Fruit fly (Drosophila melanogaster) whole organism, embryonic: Measurements from ENCODE around the gene Agpat1.
A peak's percentile ranks its signal among the peaks of the same experiment; 100 is the strongest.

ENCODE experiments used
- CG10274 ChIP-seq: fragments of 200-800 bp; sonication (Bioruptor generic); optimal IDR thresholded peaks from 3 replicates; lab custom pipeline; 2017; ENCODE audit warnings: missing biosample characterization, mild to moderate bottlenecking, missing genetic modification characterization
- CG10654 ChIP-seq: fragments of 200-800 bp; sonication (Bioruptor generic); optimal IDR thresholded peaks from 2 replicates; lab custom pipeline; 2016; ENCODE audit warnings: missing biosample characterization, missing genetic modification characterization
- CG1233 ChIP-seq: fragments of 200-800 bp; sonication (Bioruptor generic); optimal IDR thresholded peaks from 4 replicates; lab custom pipeline; 2018; ENCODE audit warnings: missing biosample characterization, mild to moderate bottlenecking, missing genetic modification characterization
- CG14441 ChIP-seq: fragments of 200-800 bp; sonication (Bioruptor generic); IDR thresholded peaks from 2 replicates; pipeline ENCODE4 v1.3.6; 2022; ENCODE audit warnings: missing biosample characterization, missing genetic modification characterization
- CG16779 ChIP-seq: fragments of 200-800 bp; sonication (Bioruptor generic); IDR thresholded peaks from 2 replicates; pipeline ENCODE4 v1.3.6; 2022; ENCODE audit warnings: missing biosample characterization, missing genetic modification characterization
- CG16815 ChIP-seq: fragments of 200-800 bp; sonication (Bioruptor generic); optimal IDR thresholded peaks from 3 replicates; lab custom pipeline; 2017; ENCODE audit warnings: missing biosample characterization, mild to moderate bottlenecking, missing genetic modification characterization
- CG17385 ChIP-seq: fragments of 200-800 bp; sonication (Bioruptor generic); optimal IDR thresholded peaks from 3 replicates; lab custom pipeline; 2018; ENCODE audit warnings: missing biosample characterization, mild to moderate bottlenecking, missing genetic modification characterization
- CG1792 ChIP-seq: fragments of 200-800 bp; sonication (Bioruptor generic); optimal IDR thresholded peaks from 2 replicates; lab custom pipeline; 2016; ENCODE audit warnings: missing biosample characterization, missing genetic modification characterization
- CG2202 ChIP-seq: fragments of 200-800 bp; sonication (Bioruptor generic); optimal IDR thresholded peaks from 2 replicates; lab custom pipeline; 2018; ENCODE audit warnings: missing biosample characterization, mild to moderate bottlenecking, missing genetic modification characterization
- CG32532 ChIP-seq: fragments of 200-800 bp; sonication (Bioruptor generic); IDR thresholded peaks from 2 replicates; pipeline ENCODE4 v1.3.6; 2022; ENCODE audit warnings: missing biosample characterization, missing genetic modification characterization
- CG3281 ChIP-seq: fragments of 200-800 bp; sonication (Bioruptor generic); optimal IDR thresholded peaks from 3 replicates; lab custom pipeline; 2017; ENCODE audit warnings: missing biosample characterization, mild to moderate bottlenecking, missing genetic modification characterization
- CG33213 ChIP-seq: fragments of 200-800 bp; sonication (Bioruptor generic); optimal IDR thresholded peaks from 3 replicates; lab custom pipeline; 2016; ENCODE audit warnings: missing biosample characterization, missing genetic modification characterization
- CG4854 ChIP-seq: fragments of 200-800 bp; sonication (Bioruptor generic); optimal IDR thresholded peaks from 2 replicates; lab custom pipeline; 2016; ENCODE audit warnings: missing biosample characterization, missing genetic modification characterization, inconsistent platforms
- CG6175 ChIP-seq: fragments of 200-800 bp; sonication (Bioruptor generic); IDR thresholded peaks from 3 replicates; pipeline ENCODE4 v1.3.6; 2022; ENCODE audit warnings: missing biosample characterization, missing genetic modification characterization
- CG6254 ChIP-seq: fragments of 200-800 bp; sonication (Bioruptor generic); optimal IDR thresholded peaks from 3 replicates; lab custom pipeline; 2017; ENCODE audit warnings: mild to moderate bottlenecking, missing biosample characterization, missing genetic modification reagents, missing genetic modification characterization
- CG6689 ChIP-seq: fragments of 200-800 bp; sonication (Bioruptor generic); IDR thresholded peaks from 2 replicates; pipeline ENCODE4 v1.3.6; 2022; ENCODE audit warnings: missing biosample characterization, missing genetic modification characterization
- CG6791 ChIP-seq: fragments of 200-800 bp; sonication (Bioruptor generic); IDR thresholded peaks from 3 replicates; pipeline ENCODE4 v1.3.6; 2022; ENCODE audit warnings: missing biosample characterization, missing genetic modification characterization; ENCODE audit not compliant: partially characterized antibody
- CG8089 ChIP-seq: fragments of 200-800 bp; sonication (Bioruptor generic); optimal IDR thresholded peaks from 3 replicates; lab custom pipeline; 2016; ENCODE audit warnings: missing biosample characterization, missing genetic modification characterization
- CoRest ChIP-seq: fragments of 200-800 bp; sonication (Bioruptor generic); optimal IDR thresholded peaks from 3 replicates; lab custom pipeline; 2018; ENCODE audit warnings: missing biosample characterization, mild to moderate bottlenecking, missing genetic modification characterization, moderate library complexity
- Dfd ChIP-seq, 2 experiments: fragments of >200 bp; optimal IDR thresholded peaks; 2 replicates each; lab custom pipeline; 2017; ENCODE audit warnings: missing biosample characterization in 2 of 2, missing genetic modification characterization in 2 of 2
- Dref ChIP-seq: fragments of 200-800 bp; sonication (Bioruptor generic); IDR thresholded peaks from 2 replicates; pipeline ENCODE4 v1.3.6; 2022; ENCODE audit warnings: missing biosample characterization, missing genetic modification characterization
- Gsc ChIP-seq: fragments of 200-800 bp; sonication (Bioruptor generic); IDR thresholded peaks from 2 replicates; pipeline ENCODE4 v1.3.6; 2022; ENCODE audit warnings: missing biosample characterization, missing genetic modification characterization
- Hmx ChIP-seq: fragments of 200-800 bp; sonication (Bioruptor generic); optimal IDR thresholded peaks from 2 replicates; lab custom pipeline; 2016; ENCODE audit warnings: missing biosample characterization, missing genetic modification characterization
- Hr78 ChIP-seq, 2 experiments: fragments of 200-800 bp in 1 of 2; fragments of >200 bp in 1 of 2; sonication (Bioruptor generic) in 1 of 2; optimal IDR thresholded peaks; 2 replicates each; lab custom pipeline; 2017 to 2019; ENCODE audit warnings: missing biosample characterization in 2 of 2, missing genetic modification characterization in 2 of 2, mild to moderate bottlenecking in 1 of 2, moderate library complexity in 1 of 2
- MESR4 ChIP-seq: fragments of 200-800 bp; sonication (Bioruptor generic); optimal IDR thresholded peaks from 2 replicates; lab custom pipeline; 2018; ENCODE audit warnings: missing biosample characterization, mild to moderate bottlenecking, missing genetic modification characterization, moderate library complexity
- Meics ChIP-seq: fragments of 200-800 bp; sonication (Bioruptor generic); optimal IDR thresholded peaks from 2 replicates; lab custom pipeline; 2017; ENCODE audit warnings: missing biosample characterization, mild to moderate bottlenecking, missing genetic modification characterization
- Opbp ChIP-seq: fragments of 200-800 bp; sonication (Bioruptor generic); IDR thresholded peaks from 3 replicates; pipeline ENCODE4 v1.3.6; 2022; ENCODE audit warnings: missing biosample characterization, missing genetic modification characterization; ENCODE audit not compliant: partially characterized antibody
- PHDP ChIP-seq: fragments of 200-800 bp; sonication (Bioruptor generic); optimal IDR thresholded peaks from 3 replicates; lab custom pipeline; 2018; ENCODE audit warnings: missing biosample characterization, mild to moderate bottlenecking, missing genetic modification characterization, moderate library complexity
- Pdp1 ChIP-seq, 2 experiments: fragments of 200-800 bp; sonication (Bioruptor generic); optimal IDR thresholded peaks; 3 replicates each; lab custom pipeline; 2016; ENCODE audit warnings: missing biosample characterization in 2 of 2, missing genetic modification characterization in 2 of 2, mild to moderate bottlenecking in 1 of 2, moderate library complexity in 1 of 2
- Ptx1 ChIP-seq: fragments of 200-800 bp; sonication (Bioruptor generic); IDR thresholded peaks from 2 replicates; pipeline ENCODE4 v1.3.6; 2022; ENCODE audit warnings: missing biosample characterization, missing genetic modification characterization
- Scr ChIP-seq: fragments of 200-800 bp; sonication (Bioruptor generic); IDR thresholded peaks from 2 replicates; pipeline ENCODE4 v1.3.6; 2022; ENCODE audit warnings: missing biosample characterization, missing genetic modification characterization; ENCODE audit not compliant: partially characterized antibody
- Trl ChIP-seq, 3 experiments: fragments of >200 bp in 2 of 3; fragments of 200-800 bp in 1 of 3; sonication (Bioruptor generic) in 1 of 3; optimal IDR thresholded peaks; 2 replicates in 1 of 3; 3 replicates in 2 of 3; lab custom pipeline; 2016 to 2017; ENCODE audit warnings: missing biosample characterization in 1 of 3, missing genetic modification characterization in 1 of 3
- al ChIP-seq: fragments of 200-800 bp; sonication (Bioruptor generic); IDR thresholded peaks from 2 replicates; pipeline ENCODE4 v1.3.6; 2022; ENCODE audit warnings: missing biosample characterization, missing genetic modification characterization
- crp ChIP-seq, 2 experiments: fragments of 200-800 bp; sonication (Bioruptor generic); optimal IDR thresholded peaks; 2 replicates in 1 of 2; 3 replicates in 1 of 2; lab custom pipeline; 2017; ENCODE audit warnings: missing biosample characterization in 2 of 2, missing genetic modification characterization in 2 of 2, mild to moderate bottlenecking in 1 of 2, moderate library complexity in 1 of 2
- dpn ChIP-seq, 2 experiments: fragments of 200-800 bp; sonication (Bioruptor generic); optimal IDR thresholded peaks; 3 replicates each; lab custom pipeline; 2016; ENCODE audit warnings: missing biosample characterization in 2 of 2, missing genetic modification characterization in 2 of 2
- eve ChIP-seq, 2 experiments: fragments of >200 bp; optimal IDR thresholded peaks; 2 replicates each; lab custom pipeline; 2017; ENCODE audit warnings: missing biosample characterization in 2 of 2, missing genetic modification characterization in 2 of 2
- fd102C ChIP-seq: fragments of 200-800 bp; sonication (Bioruptor generic); optimal IDR thresholded peaks from 2 replicates; lab custom pipeline; 2018; ENCODE audit warnings: missing biosample characterization, mild to moderate bottlenecking, missing genetic modification characterization, moderate library complexity
- fd64A ChIP-seq: fragments of 200-800 bp; sonication (Bioruptor generic); optimal IDR thresholded peaks from 3 replicates; lab custom pipeline; 2018; ENCODE audit warnings: missing biosample characterization, mild to moderate bottlenecking, missing genetic modification characterization
- fd96Cb ChIP-seq: fragments of 200-800 bp; sonication (Bioruptor generic); optimal IDR thresholded peaks from 2 replicates; lab custom pipeline; 2018; ENCODE audit warnings: missing biosample characterization, mild to moderate bottlenecking, missing genetic modification characterization, moderate library complexity
- gsb-n ChIP-seq: fragments of 200-800 bp; sonication (Bioruptor generic); optimal IDR thresholded peaks from 3 replicates; lab custom pipeline; 2018; ENCODE audit warnings: missing biosample characterization, mild to moderate bottlenecking, missing genetic modification characterization
- insv ChIP-seq, 2 experiments: fragments of 200-800 bp; sonication (Bioruptor generic); optimal IDR thresholded peaks; 3 replicates each; lab custom pipeline; 2016 to 2018; ENCODE audit warnings: missing biosample characterization in 2 of 2, missing genetic modification characterization in 2 of 2
- jigr1 ChIP-seq: fragments of 200-800 bp; sonication (Bioruptor generic); IDR thresholded peaks from 3 replicates; pipeline ENCODE4 v1.3.6; 2022; ENCODE audit warnings: missing biosample characterization, missing genetic modification characterization
- kay ChIP-seq: fragments of 200-800 bp; sonication (Bioruptor generic); optimal IDR thresholded peaks from 2 replicates; lab custom pipeline; 2016; ENCODE audit warnings: missing biosample characterization, missing genetic modification characterization
- oc ChIP-seq: fragments of 200-800 bp; sonication (Bioruptor generic); optimal IDR thresholded peaks from 2 replicates; lab custom pipeline; 2018; ENCODE audit warnings: missing biosample characterization, mild to moderate bottlenecking, missing genetic modification characterization, moderate library complexity
- onecut ChIP-seq: fragments of 200-800 bp; sonication (Bioruptor generic); IDR thresholded peaks from 2 replicates; pipeline ENCODE4 v1.3.6; 2022; ENCODE audit warnings: missing biosample characterization, missing genetic modification characterization
- ranshi ChIP-seq: fragments of 200-800 bp; sonication (Bioruptor generic); IDR thresholded peaks from 2 replicates; pipeline ENCODE4 v1.3.6; 2022; ENCODE audit warnings: missing biosample characterization, missing genetic modification characterization
- sima ChIP-seq: fragments of 200-800 bp; sonication (Bioruptor generic); optimal IDR thresholded peaks from 2 replicates; lab custom pipeline; 2016; ENCODE audit warnings: missing biosample characterization, missing genetic modification characterization
- tup ChIP-seq: fragments of 200-800 bp; sonication (Bioruptor generic); optimal IDR thresholded peaks from 2 replicates; lab custom pipeline; 2016; ENCODE audit warnings: missing biosample characterization, mild to moderate bottlenecking, missing genetic modification characterization, moderate library complexity
- unc-4 ChIP-seq: fragments of 200-800 bp; sonication (Bioruptor generic); IDR thresholded peaks from 2 replicates; pipeline ENCODE4 v1.3.6; 2022; ENCODE audit warnings: missing biosample characterization, missing genetic modification characterization; ENCODE audit not compliant: partially characterized antibody
- usp ChIP-seq: fragments of >200 bp; optimal IDR thresholded peaks from 2 replicates; lab custom pipeline; 2017; ENCODE audit warnings: missing biosample characterization, missing genetic modification characterization
- zfh2 ChIP-seq: fragments of 200-800 bp; sonication (Bioruptor generic); optimal IDR thresholded peaks from 2 replicates; lab custom pipeline; 2016; ENCODE audit warnings: missing biosample characterization, missing genetic modification characterization

Agpat1 gene

DNA sequence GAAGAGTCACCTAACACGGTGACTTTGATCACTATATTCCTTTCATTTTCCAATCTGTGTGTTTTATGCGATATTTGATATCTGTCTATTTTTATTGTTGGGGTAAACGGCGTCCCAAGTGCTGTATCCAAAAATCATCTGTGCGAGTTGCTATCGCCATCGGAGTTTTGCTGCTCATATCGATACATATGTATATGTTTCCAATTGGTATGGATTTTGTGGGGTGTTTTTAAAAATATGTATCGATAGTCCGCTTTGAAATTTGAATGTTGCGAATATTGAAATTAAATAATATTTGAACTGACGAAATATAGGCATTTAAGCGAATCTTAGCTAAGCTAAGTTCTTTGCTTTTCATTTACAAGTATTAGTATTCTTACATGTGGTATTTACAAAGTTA, 1.6 kb upstream of the Agpat1 start, which contains the start of gene pira (continued):
- TF ChIP-seq gsb-n (tag; lab: Kevin White, UChicago) (no peak), fd102C (GFP tag; lab: Kevin White, UChicago) (no peak), Hmx (GFP tag; lab: Kevin White, UChicago) (no peak), al (GFP tag; lab: Robert Waterston, UW) (no peak), CG6791 (peak; percentile 85), CG16779 (no peak), jigr1 (no peak), PHDP (no peak), Dfd (GFP tag; optimal IDR thresholded peaks at IDR 0.05; lab: Kevin White, UChicago) (no peak), insv (GFP tag; optimal IDR thresholded peaks at IDR 0.05; lab: Kevin White, UChicago) (peak in 1 of 2 experiments; percentile 44), CG4854 (GFP tag; lab: Kevin White, UChicago) (no peak), CG10274 (GFP tag; lab: Kevin White, UChicago) (no peak), Opbp (peak; percentile 80; the same call in 2 of the 3 replicates), CG10654 (no peak), Pdp1 (GFP tag; optimal IDR thresholded peaks at IDR 0.05; lab: Kevin White, UChicago) (no peak), onecut (GFP tag; lab: Robert Waterston, UW) (no peak), CG6254 (no peak), ranshi (GFP tag; lab: Robert Waterston, UW) (no peak), oc (no peak), crp (GFP tag; optimal IDR thresholded peaks at IDR 0.05; lab: Kevin White, UChicago) (peak in 1 of 2 experiments; percentile 47), Dref (peak; percentile 78), CG8089 (GFP tag; lab: Kevin White, UChicago) (no peak), sima (GFP tag; lab: Kevin White, UChicago) (no peak), CG17385 (GFP tag; lab: Kevin White, UChicago) (no peak), eve (GFP tag; optimal IDR thresholded peaks at IDR 0.05; lab: Kevin White, UChicago) (no peak), CG14441 (GFP tag; lab: Robert Waterston, UW) (no peak), Ptx1 (GFP tag; lab: Robert Waterston, UW) (no peak), unc-4 (GFP tag; lab: Robert Waterston, UW) (peak; percentile 79), CG2202 (no peak), usp (no peak), CG16815 (GFP tag; lab: Kevin White, UChicago) (no peak), CG6175 (GFP tag; lab: Robert Waterston, UW) (no peak), Gsc (GFP tag; lab: Robert Waterston, UW) (no peak), Scr (peak; percentile 78), zfh2 (GFP tag; lab: Kevin White, UChicago) (no peak), CG1233 (no peak), CG33213 (GFP tag; lab: Kevin White, UChicago) (no peak), dpn (GFP tag; optimal IDR thresholded peaks at IDR 0.05; lab: Kevin White, UChicago) (no peak), Hr78 (GFP tag; optimal IDR thresholded peaks at IDR 0.05; lab: Kevin White, UChicago) (no peak), kay (GFP tag; lab: Kevin White, UChicago) (no peak), CG32532 (GFP tag; lab: Robert Waterston, UW) (no peak), fd64A (GFP tag; lab: Kevin White, UChicago) (no peak), CG6689 (no peak), fd96Cb (tag; lab: Kevin White, UChicago) (no peak), Trl (optimal IDR thresholded peaks at IDR 0.05; lab: Kevin White, UChicago) (no peak), Trl (GFP tag; optimal IDR thresholded peaks at IDR 0.05; lab: Kevin White, UChicago) (no peak), CG1792 (GFP tag; lab: Kevin White, UChicago) (no peak), MESR4 (GFP tag; lab: Kevin White, UChicago) (peak; percentile 17), CG3281 (no peak), CoRest (tag; lab: Kevin White, UChicago) (no peak), tup (GFP tag; lab: Kevin White, UChicago) (no peak), Meics (no peak)
